Worm (Caenorhabditis elegans): ENCODE measurements around the gene Y58A7A.5.

DNA sequence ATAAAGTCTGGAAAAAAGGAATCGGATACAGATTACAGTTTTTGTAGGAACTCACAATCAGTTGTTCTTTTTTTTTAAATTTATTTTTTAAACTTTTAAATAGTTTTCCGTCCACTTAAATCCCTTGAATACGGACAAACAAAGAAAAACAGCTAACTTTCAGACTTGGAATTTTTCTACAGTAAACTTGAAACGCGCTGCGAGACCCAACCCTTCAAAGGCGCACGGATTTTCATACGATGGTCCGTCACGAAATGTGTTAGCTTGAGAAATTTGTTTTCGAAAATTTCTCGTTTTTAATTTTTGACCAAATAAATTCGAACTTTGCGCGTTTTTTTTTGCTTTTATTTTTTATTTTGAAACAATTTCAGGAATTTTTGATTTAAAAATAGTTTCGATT lies 40.2 kb downstream of the Y58A7A.5 start:
- TF ChIP-seq unc-55 (GFP tag; optimal IDR thresholded peaks at IDR 0.05) (no peak), F13H6.1 (tag; optimal IDR thresholded peaks at IDR 0.05) (no peak), elt-2 (tag; optimal IDR thresholded peaks at IDR 0.05) (no peak), nhr-11 (tag; optimal IDR thresholded peaks at IDR 0.05) (no peak), ceh-30 (tag; optimal IDR thresholded peaks at IDR 0.05) (no peak), ceh-19 (GFP tag; optimal IDR thresholded peaks at IDR 0.05) (no peak), ama-1 (optimal IDR thresholded peaks at IDR 0.05) (no peak)

All from whole organism, late embryonic.